Fruit fly (Drosophila melanogaster) S2 (cell line): Measurements from ENCODE around the gene CG6683.

ENCODE experiments used
- CG8478 ChIP-seq: fragments of >200 bp; optimal IDR thresholded peaks from 2 replicates; lab custom pipeline; 2018
- CTCF ChIP-seq, 2 experiments: fragments of >200 bp; optimal IDR thresholded peaks; 2 replicates each; lab custom pipeline; 2018

DNA sequence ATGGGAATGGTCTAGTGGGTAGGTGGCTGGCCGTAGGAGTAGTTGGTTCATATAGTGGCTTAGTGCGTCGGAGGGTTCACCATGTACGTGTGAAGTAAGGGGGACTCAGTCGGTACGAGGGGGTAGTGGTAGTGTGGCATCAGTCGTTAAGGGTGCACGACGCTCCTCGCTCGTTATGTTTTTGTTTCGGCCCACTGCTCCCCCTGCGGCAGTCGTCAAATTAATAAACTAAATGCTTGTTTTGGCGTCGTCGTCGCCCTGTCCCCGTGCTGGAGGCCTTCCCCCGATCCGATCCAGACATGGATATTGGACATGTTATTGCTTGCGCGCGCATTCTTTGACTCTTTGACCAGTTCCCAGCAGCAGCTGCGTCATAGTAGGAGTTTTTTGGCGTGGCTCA is 1.5 kb downstream of the CG6683 start:
- no peak for TF ChIP-seq CG8478 (lab: Kevin White, UChicago)
- no peak for TF ChIP-seq CTCF (optimal IDR thresholded peaks at IDR 0.05; lab: Kevin White, UChicago)
